Worm (Caenorhabditis elegans): Measurements from ENCODE around the gene lipl-7.

The lipl-7 gene

ce11 chrIV:10239045-10239444 is 2.6 kb downstream of the lipl-7 start, which contains the start of gene ech-8:
Gene ech-8, minus strand, starts transcription at chrIV:10239176.
- TF ChIP-seq ztf-16 (tag; optimal IDR thresholded peaks at IDR 0.05) (no peak), madf-2 (tag; optimal IDR thresholded peaks at IDR 0.05) (no peak), elt-2 (tag; optimal IDR thresholded peaks at IDR 0.05) (peak; percentile 44), F13H6.1 (tag; optimal IDR thresholded peaks at IDR 0.05) (no peak), K09A11.1 (tag; optimal IDR thresholded peaks at IDR 0.05; ENCODE audit: insufficient read depth) (no peak), ceh-6 (GFP tag; optimal IDR thresholded peaks at IDR 0.05) (no peak), sox-2 (GFP tag; IDR thresholded peaks at IDR 0.05) (no peak), unc-86 (tag; optimal IDR thresholded peaks at IDR 0.05) (no peak)

DNA sequence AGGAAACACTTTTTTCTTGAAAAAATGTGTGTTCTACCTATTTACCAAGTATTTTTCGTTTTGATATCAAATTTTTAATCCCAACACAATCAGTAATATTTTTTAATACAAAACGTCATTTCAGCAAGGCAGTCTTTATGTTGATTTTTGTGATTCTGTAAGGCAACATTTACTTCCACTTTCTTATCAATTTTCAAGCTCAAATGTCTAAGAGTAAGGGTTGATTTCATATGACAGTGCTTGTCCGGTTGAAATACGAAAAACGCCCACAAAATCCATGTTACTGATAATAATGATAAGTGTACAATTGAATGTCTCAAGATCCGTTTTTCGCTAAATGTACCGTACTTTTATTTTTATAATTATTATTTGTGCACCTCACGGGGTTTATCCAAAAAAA is 5.5 kb downstream of the lipl-7 start:
- TF ChIP-seq nhr-11 (tag; optimal IDR thresholded peaks at IDR 0.05) (no peak), ceh-34 (tag; optimal IDR thresholded peaks at IDR 0.05) (no peak), tbx-2 (tag; optimal IDR thresholded peaks at IDR 0.05) (no peak), F13H6.1 (tag; optimal IDR thresholded peaks at IDR 0.05) (no peak), dmd-4 (tag; optimal IDR thresholded peaks at IDR 0.05; ENCODE audit: borderline replicate concordance) (no peak), ceh-6 (GFP tag; optimal IDR thresholded peaks at IDR 0.05) (no peak), T23F11.4 (GFP tag; optimal IDR thresholded peaks at IDR 0.05) (no peak), pha-4 (tag; optimal IDR thresholded peaks at IDR 0.05) (no peak), che-1 (tag; optimal IDR thresholded peaks at IDR 0.05) (no peak), hlh-30 (tag; optimal IDR thresholded peaks at IDR 0.05; ENCODE audit: insufficient read depth) (no peak), ceh-24 (tag; optimal IDR thresholded peaks at IDR 0.05) (no peak), pha-2 (tag; optimal IDR thresholded peaks at IDR 0.05) (no peak)

ce11 chrIV:10235279-10235829 is 6.3 kb downstream of the lipl-7 start, which contains the start of gene ech-9:
Gene ech-9, minus strand, starts transcription at chrIV:10235329.
- TF ChIP-seq unc-86 (tag; optimal IDR thresholded peaks at IDR 0.05) (no peak), pqm-1 (tag; optimal IDR thresholded peaks at IDR 0.05) (no peak), ceh-22 (tag; optimal IDR thresholded peaks at IDR 0.05) (no peak), elt-4 (tag; optimal IDR thresholded peaks at IDR 0.05) (no peak), ceh-24 (tag; optimal IDR thresholded peaks at IDR 0.05) (no peak)

- TF ChIP-seq dmd-4 (tag; optimal IDR thresholded peaks at IDR 0.05; ENCODE audit: borderline replicate concordance): no peak
- no peak for TF ChIP-seq fkh-10 (GFP tag; optimal IDR thresholded peaks at IDR 0.05)
- TF ChIP-seq C38D4.7 (GFP tag; optimal IDR thresholded peaks at IDR 0.05): no peak
- no peak for TF ChIP-seq gmeb-2 (tag; optimal IDR thresholded peaks at IDR 0.05)
- TF ChIP-seq unc-3 (GFP tag; conservative IDR thresholded peaks at IDR 0.05): no peak
- no peak for TF ChIP-seq unc-3 (tag; optimal IDR thresholded peaks at IDR 0.05)
- TF ChIP-seq ceh-9 (tag; optimal IDR thresholded peaks at IDR 0.05): no peak
- TF ChIP-seq lin-11 (tag; optimal IDR thresholded peaks at IDR 0.05): no peak
- TF ChIP-seq sdc-2 (tag; optimal IDR thresholded peaks at IDR 0.05): no peak
- no peak for TF ChIP-seq pha-4 (tag; optimal IDR thresholded peaks at IDR 0.05)
- TF ChIP-seq madf-2 (tag; optimal IDR thresholded peaks at IDR 0.05): no peak
- no peak for TF ChIP-seq nfya-1 (tag; optimal IDR thresholded peaks at IDR 0.05)
- no peak for TF ChIP-seq ceh-14 (tag; optimal IDR thresholded peaks at IDR 0.05)
- no peak for TF ChIP-seq unc-86 (tag; optimal IDR thresholded peaks at IDR 0.05)
- no peak for TF ChIP-seq F13H6.1 (tag; optimal IDR thresholded peaks at IDR 0.05)
- TF ChIP-seq unc-42 (tag; optimal IDR thresholded peaks at IDR 0.05): no peak
- TF ChIP-seq mec-3 (tag; optimal IDR thresholded peaks at IDR 0.05; ENCODE audit: borderline replicate concordance): no peak
- TF ChIP-seq K02D7.2 (tag; optimal IDR thresholded peaks at IDR 0.05): no peak
- TF ChIP-seq ceh-31 (tag; optimal IDR thresholded peaks at IDR 0.05): no peak
- no peak for TF ChIP-seq hlh-15 (tag; optimal IDR thresholded peaks at IDR 0.05)
Observed at ce11 chrIV:10232456-10232855, 9.2 kb downstream of the lipl-7 start, which contains the start of gene F01G10.4. Gene F01G10.4, minus strand, starts transcription at chrIV:10232556.
